Worm (Caenorhabditis elegans): Measurements from ENCODE around the gene T01C3.11.
A peak's percentile ranks its signal among the peaks of the same experiment; 100 is the strongest.
"Not testable (repeated sequence)": the region's sequence is repeated elsewhere in the genome, so short reads cannot be mapped to it uniquely, and the experiment has no call there.

T01C3.11 gene

DNA sequence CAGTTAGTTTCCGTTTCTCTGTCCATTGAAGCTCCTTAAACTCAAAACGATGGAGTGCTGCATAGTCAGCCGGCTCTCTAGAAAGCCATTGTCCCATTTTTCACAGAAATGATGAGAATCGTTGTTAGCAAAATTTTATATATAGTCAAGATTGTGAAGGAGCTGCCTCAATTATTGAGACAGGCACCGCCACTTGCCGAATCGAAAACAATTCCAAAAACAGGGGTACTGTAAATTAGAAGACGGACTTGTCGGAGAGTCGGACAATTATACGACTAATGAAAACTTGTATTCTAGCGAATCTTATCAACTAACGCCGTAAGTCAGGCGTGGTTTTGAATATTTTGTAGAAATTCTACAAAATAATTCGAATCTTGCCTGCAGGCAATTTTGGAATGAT, 20.9 kb downstream of the T01C3.11 start, which contains the start of gene F14H8.2:
Gene F14H8.2 (minus strand): TSS at position 101 of the 400 bp plus-strand sequence.
- no peak for TF ChIP-seq ceh-13 (GFP tag; optimal IDR thresholded peaks at IDR 0.05)

DNA sequence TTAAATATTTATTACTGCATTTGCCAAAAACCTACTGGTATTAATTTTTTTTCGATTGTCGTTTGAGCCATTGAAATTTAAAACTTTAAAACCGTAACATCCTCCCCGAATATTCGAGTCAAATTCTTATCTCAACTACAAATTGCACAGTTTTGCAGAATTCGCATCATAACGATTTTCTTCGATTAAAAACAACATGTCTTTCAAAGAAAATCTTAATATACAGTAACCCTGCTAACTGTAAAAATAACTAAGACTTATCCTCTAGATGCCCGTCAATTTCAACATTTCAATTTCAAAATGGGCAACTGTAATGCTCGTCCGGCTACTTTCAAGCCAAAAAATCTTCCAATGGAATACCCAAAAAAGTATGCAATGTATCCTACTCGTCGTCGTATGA, 21.4 kb downstream of the T01C3.11 start, which contains the start of gene F14H8.5:
Gene F14H8.5 (plus strand): TSS at position 301 of the 400 bp plus-strand sequence.
- TF ChIP-seq hmbx-1 (tag; optimal IDR thresholded peaks at IDR 0.05) (no peak), F13C5.2 (tag; optimal IDR thresholded peaks at IDR 0.05) (no peak), tbx-37 (GFP tag; conservative IDR thresholded peaks at IDR 0.05) (no peak), ama-1 (optimal IDR thresholded peaks at IDR 0.05) (no peak), aly-1 (tag; optimal IDR thresholded peaks at IDR 0.05) (no peak), hnd-1 (tag; optimal IDR thresholded peaks at IDR 0.05) (no peak), hmg-4 (GFP tag; optimal IDR thresholded peaks at IDR 0.05) (no peak)

ce11 chrV:15023544-15023943, 24.2 kb downstream of the T01C3.11 start, which contains the start of gene F14H8.4:
F14H8.4 (plus strand) TSS chrV:15023844.
- TF ChIP-seq ets-7 (tag; optimal IDR thresholded peaks at IDR 0.05) (no peak), flt-1 (GFP tag; IDR thresholded peaks at IDR 0.05) (no peak), F13C5.2 (tag; optimal IDR thresholded peaks at IDR 0.05) (no peak), aly-1 (tag; optimal IDR thresholded peaks at IDR 0.05) (no peak), ceh-36 (tag; optimal IDR thresholded peaks at IDR 0.05) (no peak), scrt-1 (GFP tag; IDR thresholded peaks at IDR 0.05) (no peak), tbx-11 (GFP tag; IDR thresholded peaks at IDR 0.05) (no peak), pes-1 (GFP tag; IDR thresholded peaks at IDR 0.05) (no peak), ceh-13 (GFP tag; optimal IDR thresholded peaks at IDR 0.05) (no peak), hmbx-1 (tag; optimal IDR thresholded peaks at IDR 0.05) (no peak), sea-1 (GFP tag; conservative IDR thresholded peaks at IDR 0.05) (no peak), tra-4 (tag; optimal IDR thresholded peaks at IDR 0.05) (no peak), B0310.2 (tag; optimal IDR thresholded peaks at IDR 0.05) (no peak)

DNA sequence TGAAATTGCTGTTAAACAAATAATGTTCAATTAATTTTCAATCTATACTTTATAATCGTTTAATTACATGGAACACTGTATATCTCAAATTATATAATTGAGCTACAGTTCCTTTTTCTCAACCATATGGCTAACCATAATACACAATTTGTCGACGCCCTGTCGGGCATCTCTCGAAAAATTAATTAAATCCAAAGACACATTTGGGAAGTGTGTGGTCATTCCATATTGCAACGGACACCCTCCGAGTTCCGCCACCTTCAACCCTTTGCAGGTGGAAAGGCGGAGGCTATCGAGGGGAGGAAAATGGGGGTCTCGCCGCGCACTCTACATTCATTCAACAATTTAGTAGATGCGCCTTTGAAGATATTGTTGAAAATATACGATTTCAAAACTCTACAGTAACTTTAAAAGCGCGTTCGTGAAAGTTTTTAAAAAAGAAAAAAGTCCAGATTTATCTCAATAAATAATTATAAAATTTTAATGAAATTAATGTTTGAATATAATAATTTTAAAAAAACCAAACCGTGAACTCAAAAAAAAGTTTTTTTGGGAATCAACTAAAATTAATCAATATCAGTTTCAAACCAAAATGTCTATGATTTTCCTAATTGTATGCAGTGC, 29.7 kb downstream of the T01C3.11 start, which contains the start of gene F14H8.8:
Gene F14H8.8 (plus strand): TSS at position 574 of the 624 bp plus-strand sequence.
- TF ChIP-seq F13C5.2 (tag; optimal IDR thresholded peaks at IDR 0.05) (no peak), tra-4 (tag; optimal IDR thresholded peaks at IDR 0.05) (no peak), hnd-1 (tag; optimal IDR thresholded peaks at IDR 0.05) (no peak), ceh-13 (GFP tag; optimal IDR thresholded peaks at IDR 0.05) (no peak), aly-1 (tag; optimal IDR thresholded peaks at IDR 0.05) (no peak), ceh-36 (tag; optimal IDR thresholded peaks at IDR 0.05) (peak; percentile 2), pes-1 (GFP tag; IDR thresholded peaks at IDR 0.05) (no peak), tbx-11 (GFP tag; IDR thresholded peaks at IDR 0.05) (no peak), hmg-4 (GFP tag; optimal IDR thresholded peaks at IDR 0.05) (peak; percentile 12)

ce11 chrV:15031373-15031772, 32.0 kb downstream of the T01C3.11 start, which contains the start of gene cng-1:
cng-1 (minus strand) TSS chrV:15031473.
- not testable (repeated sequence) for TF ChIP-seq ama-1 (optimal IDR thresholded peaks at IDR 0.05); F13C5.2 (tag; optimal IDR thresholded peaks at IDR 0.05); tbx-37 (GFP tag; conservative IDR thresholded peaks at IDR 0.05)

- TF ChIP-seq tbx-11 (GFP tag; IDR thresholded peaks at IDR 0.05); hmg-4 (GFP tag; optimal IDR thresholded peaks at IDR 0.05); F13C5.2 (tag; optimal IDR thresholded peaks at IDR 0.05): not testable (repeated sequence)
Observed at ce11 chrV:15036769-15037168, 37.4 kb downstream of the T01C3.11 start, which contains the start of gene melo-3. melo-3 (minus strand) TSS chrV:15036869.

DNA sequence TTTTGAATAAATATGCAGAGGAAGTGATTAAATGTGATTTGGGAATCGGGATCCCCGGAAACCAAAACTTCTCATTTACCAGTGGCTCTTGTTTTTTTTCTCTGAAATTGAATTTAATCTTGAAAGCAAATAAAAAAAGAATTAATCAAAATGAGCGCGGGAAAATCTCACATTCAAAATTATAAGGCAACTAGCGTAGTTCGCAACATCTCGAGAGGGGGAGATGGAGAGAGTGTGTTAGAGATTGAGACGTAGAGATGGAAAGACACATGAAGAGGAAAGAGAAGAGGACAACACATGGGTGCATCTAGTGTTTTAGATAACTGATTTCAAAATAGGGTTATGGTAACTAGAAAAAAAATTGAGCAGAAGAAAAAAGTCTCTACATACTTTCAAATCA, 48.8 kb downstream of the T01C3.11 start, which contains the start of gene sdc-3:
Gene sdc-3 (minus strand): TSS at position 101 of the 400 bp plus-strand sequence.
- TF ChIP-seq ama-1 (optimal IDR thresholded peaks at IDR 0.05): no peak
- no peak for TF ChIP-seq tbx-37 (GFP tag; conservative IDR thresholded peaks at IDR 0.05)
- no peak for TF ChIP-seq hnd-1 (tag; optimal IDR thresholded peaks at IDR 0.05)
- TF ChIP-seq flt-1 (GFP tag; IDR thresholded peaks at IDR 0.05): no peak
- no peak for TF ChIP-seq tbx-11 (GFP tag; IDR thresholded peaks at IDR 0.05)
- no peak for TF ChIP-seq hmg-4 (GFP tag; optimal IDR thresholded peaks at IDR 0.05)
- TF ChIP-seq ceh-36 (tag; optimal IDR thresholded peaks at IDR 0.05): no peak
- TF ChIP-seq B0310.2 (tag; optimal IDR thresholded peaks at IDR 0.05): no peak
- TF ChIP-seq ets-7 (tag; optimal IDR thresholded peaks at IDR 0.05): no peak
- no peak for TF ChIP-seq aly-1 (tag; optimal IDR thresholded peaks at IDR 0.05)

Data from whole organism, early embryonic.